Worm (Caenorhabditis elegans): Measurements from ENCODE around the gene erd-2.1.

DNA sequence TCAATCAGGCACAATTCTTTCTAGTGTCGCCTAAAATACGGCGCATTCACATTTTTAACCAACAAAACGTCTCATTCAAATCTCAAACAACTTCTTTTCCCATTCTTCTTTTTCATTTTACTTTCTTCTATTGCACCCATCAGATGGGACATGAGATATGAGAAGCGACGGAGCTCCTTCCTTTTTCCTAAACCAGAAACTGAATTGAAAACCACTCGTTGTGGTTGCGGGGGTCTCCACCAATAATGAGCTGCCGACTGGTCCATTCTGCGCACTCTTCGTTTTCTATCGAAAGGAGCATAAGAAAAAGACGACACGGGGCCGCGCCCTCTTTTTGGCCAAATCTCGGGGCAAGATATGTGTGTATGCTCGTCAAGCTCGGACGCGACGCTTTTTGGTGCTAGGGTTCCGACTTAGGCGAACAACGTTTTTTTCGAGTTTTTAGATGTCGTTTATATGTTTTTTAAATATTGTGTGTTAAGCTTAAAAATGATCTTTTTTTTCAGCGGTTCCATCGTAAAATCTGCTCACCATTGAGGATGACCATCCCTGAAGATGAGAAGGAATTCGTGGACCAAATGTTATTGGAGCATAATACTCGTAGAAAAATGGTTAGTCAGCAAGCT is 4.2 kb downstream of the erd-2.1 start, which contains the start of gene F09B9.5:
- TF ChIP-seq pha-4 (tag; optimal IDR thresholded peaks at IDR 0.05) (no peak), cnd-1 (tag; optimal IDR thresholded peaks at IDR 0.05) (no peak), mab-5 (tag; optimal IDR thresholded peaks at IDR 0.05) (no peak), hlh-1 (tag; optimal IDR thresholded peaks at IDR 0.05) (no peak), nhr-12 (tag; optimal IDR thresholded peaks at IDR 0.05) (no peak), nhr-237 (tag; optimal IDR thresholded peaks at IDR 0.05) (no peak), lin-13 (tag; optimal IDR thresholded peaks at IDR 0.05) (no peak), M03D4.4 (tag; optimal IDR thresholded peaks at IDR 0.05) (no peak), blmp-1 (tag; optimal IDR thresholded peaks at IDR 0.05) (no peak)

Data from whole organism, mixed stage, embryonic.